Worm (Caenorhabditis elegans) whole organism, L4/young adult: Measurements from ENCODE around the gene Y42A5A.1.

Experiments
- W03F9.2 ChIP-seq: fragments of 150-350 bp; optimal IDR thresholded peaks from 2 replicates; lab custom pipeline; 2014; ENCODE audit warnings: missing biosample characterization, missing genetic modification characterization
- dao-5 ChIP-seq: sonication (generic microtip); optimal IDR thresholded peaks from 2 replicates; lab custom pipeline; 2016; ENCODE audit warnings: missing genotype, missing genetic modification characterization, moderate library complexity, missing compliant biosample characterization
- him-1 ChIP-seq: sonication (generic microtip); optimal IDR thresholded peaks from 2 replicates; lab custom pipeline; 2016; ENCODE audit warnings: missing genotype, missing genetic modification reagents, missing genetic modification characterization, missing compliant biosample characterization

- no peak for TF ChIP-seq dao-5 (tag; lab: Kevin White, UChicago)
- TF ChIP-seq him-1, result no peak
- TF ChIP-seq W03F9.2 (tag; lab: Kevin White, UChicago), result no peak
These were observed 44.0 kb upstream of the Y42A5A.1 start, which contains the start of gene C45B11.6 for ce11 chrV:11043767-11044166.
